Fruit fly (Drosophila melanogaster) whole organism, embryonic: ENCODE results near the gene Alh.
A peak's percentile ranks its signal among the peaks of the same experiment; 100 is the strongest.

ENCODE experiments used
- CG10431 ChIP-seq: fragments of 200-800 bp; sonication (Bioruptor generic); optimal IDR thresholded peaks from 3 replicates; lab custom pipeline; 2018; ENCODE audit warnings: missing biosample characterization, mild to moderate bottlenecking, missing genetic modification characterization
- CG10543 ChIP-seq: fragments of 200-800 bp; sonication (Bioruptor generic); optimal IDR thresholded peaks from 3 replicates; lab custom pipeline; 2017; ENCODE audit warnings: missing biosample characterization, mild to moderate bottlenecking, missing genetic modification characterization, moderate library complexity
- CG10565 ChIP-seq: fragments of 200-800 bp; sonication (Bioruptor generic); optimal IDR thresholded peaks from 3 replicates; lab custom pipeline; 2016; ENCODE audit warnings: missing biosample characterization, mild to moderate bottlenecking, missing genetic modification characterization
- CG11696 ChIP-seq: fragments of 200-800 bp; sonication (Bioruptor generic); IDR thresholded peaks from 2 replicates; pipeline ENCODE4 v1.3.6; 2022; ENCODE audit warnings: missing biosample characterization, missing genetic modification characterization
- CG12219 ChIP-seq: fragments of 200-800 bp; sonication (Bioruptor generic); optimal IDR thresholded peaks from 3 replicates; lab custom pipeline; 2018; ENCODE audit warnings: missing biosample characterization, mild to moderate bottlenecking, missing genetic modification characterization
- CG15696 ChIP-seq: fragments of 200-800 bp; sonication (Bioruptor generic); optimal IDR thresholded peaks from 2 replicates; lab custom pipeline; 2019; ENCODE audit warnings: missing biosample characterization, mild to moderate bottlenecking, missing genetic modification characterization, moderate library complexity
- CG17612 ChIP-seq: fragments of 200-800 bp; sonication (Bioruptor generic); IDR thresholded peaks from 2 replicates; pipeline ENCODE4 v1.3.6; 2022; ENCODE audit warnings: missing biosample characterization, missing genetic modification characterization
- CG17802 ChIP-seq: fragments of 200-800 bp; sonication (Bioruptor generic); optimal IDR thresholded peaks from 2 replicates; lab custom pipeline; 2018; ENCODE audit warnings: missing biosample characterization, mild to moderate bottlenecking, missing genetic modification characterization, moderate library complexity
- CG17829 ChIP-seq: fragments of 200-800 bp; optimal IDR thresholded peaks from 2 replicates; lab custom pipeline; 2019; ENCODE audit warnings: missing biosample characterization, mild to moderate bottlenecking, missing genetic modification characterization, moderate library complexity
- CG2712 ChIP-seq: fragments of 200-800 bp; optimal IDR thresholded peaks from 3 replicates; lab custom pipeline; 2019; ENCODE audit warnings: missing biosample characterization, mild to moderate bottlenecking, missing genetic modification characterization, moderate library complexity
- CG4282 ChIP-seq: fragments of 200-800 bp; sonication (Bioruptor generic); optimal IDR thresholded peaks from 2 replicates; lab custom pipeline; 2016; ENCODE audit warnings: missing biosample characterization, missing genetic modification characterization
- CG4707 ChIP-seq: fragments of 200-800 bp; sonication (Bioruptor generic); optimal IDR thresholded peaks from 2 replicates; lab custom pipeline; 2018; ENCODE audit warnings: missing biosample characterization, mild to moderate bottlenecking, missing genetic modification characterization, moderate library complexity
- CG4820 ChIP-seq: fragments of 200-800 bp; sonication (Bioruptor generic); optimal IDR thresholded peaks from 3 replicates; lab custom pipeline; 2016; ENCODE audit warnings: missing biosample characterization, missing genetic modification characterization
- CG8089 ChIP-seq: fragments of 200-800 bp; sonication (Bioruptor generic); optimal IDR thresholded peaks from 3 replicates; lab custom pipeline; 2016; ENCODE audit warnings: missing biosample characterization, missing genetic modification characterization
- CG9609 ChIP-seq: fragments of 200-800 bp; sonication (Bioruptor generic); optimal IDR thresholded peaks from 3 replicates; lab custom pipeline; 2016; ENCODE audit warnings: missing biosample characterization, missing genetic modification characterization
- Doc2 ChIP-seq: fragments of 200-800 bp; sonication (Bioruptor generic); IDR thresholded peaks from 2 replicates; pipeline ENCODE4 v1.3.6; 2022; ENCODE audit warnings: missing biosample characterization, missing genetic modification characterization
- ERR ChIP-seq: fragments of 200-800 bp; sonication (Bioruptor generic); optimal IDR thresholded peaks from 2 replicates; lab custom pipeline; 2016; ENCODE audit warnings: missing biosample characterization, missing genetic modification characterization
- Eip74EF ChIP-seq, 2 experiments: fragments of 200-800 bp in 1 of 2; fragments of >200 bp in 1 of 2; sonication (Bioruptor generic) in 1 of 2; optimal IDR thresholded peaks; 2 replicates each; lab custom pipeline; 2017 to 2019; ENCODE audit warnings: missing biosample characterization in 2 of 2, missing genetic modification characterization in 2 of 2, mild to moderate bottlenecking in 1 of 2, moderate library complexity in 1 of 2
- Ets65A ChIP-seq: fragments of 200-800 bp; sonication (Bioruptor generic); peaks from one replicate; lab custom pipeline; 2016; ENCODE audit warnings: missing biosample characterization, missing genetic modification characterization
- Ets97D ChIP-seq: fragments of 200-800 bp; sonication (Bioruptor generic); optimal IDR thresholded peaks from 3 replicates; lab custom pipeline; 2016; ENCODE audit warnings: missing biosample characterization, missing genetic modification characterization
- HLHmδ ChIP-seq: fragments of 200-800 bp; sonication (Bioruptor generic); optimal IDR thresholded peaks from 2 replicates; lab custom pipeline; 2018; ENCODE audit warnings: missing biosample characterization, mild to moderate bottlenecking, missing genetic modification characterization, moderate library complexity
- Jarid2 ChIP-seq: fragments of 200-800 bp; sonication (Bioruptor generic); optimal IDR thresholded peaks from 3 replicates; lab custom pipeline; 2017; ENCODE audit warnings: mild to moderate bottlenecking, missing biosample characterization, missing genetic modification reagents, missing genetic modification characterization
- Mad ChIP-seq: fragments of 200-800 bp; sonication (Bioruptor generic); optimal IDR thresholded peaks from 2 replicates; lab custom pipeline; 2016; ENCODE audit warnings: missing biosample characterization, missing genetic modification characterization
- Mes4 ChIP-seq: fragments of 200-800 bp; sonication (Bioruptor generic); optimal IDR thresholded peaks from 2 replicates; lab custom pipeline; 2016; ENCODE audit warnings: missing biosample characterization, missing genetic modification characterization
- Myb ChIP-seq: fragments of 200-800 bp; sonication (Bioruptor generic); optimal IDR thresholded peaks from 2 replicates; lab custom pipeline; 2016; ENCODE audit warnings: missing biosample characterization, missing genetic modification characterization
- NFAT ChIP-seq: fragments of 200-800 bp; sonication (Bioruptor generic); IDR thresholded peaks from 2 replicates; pipeline ENCODE4 v1.3.6; 2022; ENCODE audit warnings: missing biosample characterization, missing genetic modification characterization
- Neu2 ChIP-seq: fragments of 200-800 bp; sonication (Bioruptor generic); optimal IDR thresholded peaks from 3 replicates; lab custom pipeline; 2016; ENCODE audit warnings: missing biosample characterization, missing genetic modification characterization, borderline replicate concordance
- NfI ChIP-seq: fragments of 200-800 bp; sonication (Bioruptor generic); optimal IDR thresholded peaks from 3 replicates; lab custom pipeline; 2018; ENCODE audit warnings: missing biosample characterization, mild to moderate bottlenecking, missing genetic modification characterization, moderate library complexity
- Opbp ChIP-seq: fragments of 200-800 bp; sonication (Bioruptor generic); IDR thresholded peaks from 3 replicates; pipeline ENCODE4 v1.3.6; 2022; ENCODE audit warnings: missing biosample characterization, missing genetic modification characterization; ENCODE audit not compliant: partially characterized antibody
- Rfx ChIP-seq: fragments of 200-800 bp; sonication (Bioruptor generic); IDR thresholded peaks from 2 replicates; pipeline ENCODE4 v1.3.6; 2022; ENCODE audit warnings: missing biosample characterization, missing genetic modification characterization
- Scr ChIP-seq: fragments of 200-800 bp; sonication (Bioruptor generic); IDR thresholded peaks from 2 replicates; pipeline ENCODE4 v1.3.6; 2022; ENCODE audit warnings: missing biosample characterization, missing genetic modification characterization; ENCODE audit not compliant: partially characterized antibody
- Stat92E ChIP-seq, 3 experiments: fragments of >200 bp in 2 of 3; fragments of 200-800 bp in 1 of 3; sonication (Bioruptor generic) in 1 of 3; optimal IDR thresholded peaks; 2 replicates each; lab custom pipeline; 2017 to 2019; ENCODE audit warnings: missing biosample characterization in 3 of 3, missing genetic modification characterization in 3 of 3, mild to moderate bottlenecking in 1 of 3, moderate library complexity in 1 of 3
- Xrp1 ChIP-seq: fragments of 200-800 bp; sonication (Bioruptor generic); IDR thresholded peaks from 2 replicates; pipeline ENCODE4 v1.3.6; 2022; ENCODE audit warnings: missing biosample characterization, missing genetic modification characterization
- abd-A ChIP-seq: fragments of 200-800 bp; sonication (Bioruptor generic); optimal IDR thresholded peaks from 3 replicates; lab custom pipeline; 2019; ENCODE audit warnings: missing biosample characterization, mild to moderate bottlenecking, missing genetic modification characterization, moderate library complexity
- aop ChIP-seq: fragments of 200-800 bp; sonication (Bioruptor generic); IDR thresholded peaks from 2 replicates; pipeline ENCODE4 v1.3.6; 2022; ENCODE audit warnings: missing biosample characterization, missing genetic modification characterization
- corto ChIP-seq: fragments of 200-800 bp; sonication (Bioruptor generic); optimal IDR thresholded peaks from 2 replicates; lab custom pipeline; 2016; ENCODE audit warnings: missing biosample characterization, mild to moderate bottlenecking, missing genetic modification characterization, moderate library complexity
- disco-r ChIP-seq: fragments of 200-800 bp; sonication (Bioruptor generic); optimal IDR thresholded peaks from 2 replicates; lab custom pipeline; 2016; ENCODE audit warnings: missing biosample characterization, missing genetic modification characterization
- dm ChIP-seq: fragments of 200-800 bp; sonication (Bioruptor generic); optimal IDR thresholded peaks from 3 replicates; lab custom pipeline; 2016; ENCODE audit warnings: missing biosample characterization, missing genetic modification characterization
- fd3F ChIP-seq: fragments of 200-800 bp; sonication (Bioruptor generic); optimal IDR thresholded peaks from 2 replicates; lab custom pipeline; 2018; ENCODE audit warnings: missing biosample characterization, mild to moderate bottlenecking, missing genetic modification characterization, moderate library complexity
- gcm2 ChIP-seq: fragments of 200-800 bp; sonication (Bioruptor generic); optimal IDR thresholded peaks from 2 replicates; lab custom pipeline; 2016; ENCODE audit warnings: missing biosample characterization, missing genetic modification characterization
- kah ChIP-seq: fragments of 200-800 bp; sonication (Bioruptor generic); optimal IDR thresholded peaks from 2 replicates; lab custom pipeline; 2018; ENCODE audit warnings: missing biosample characterization, mild to moderate bottlenecking, missing genetic modification characterization
- lov ChIP-seq, 2 experiments: fragments of 200-800 bp in 1 of 2; fragments of >200 bp in 1 of 2; sonication (Bioruptor generic) in 1 of 2; IDR thresholded peaks in 1 of 2; optimal IDR thresholded peaks in 1 of 2; 2 replicates in 1 of 2; 3 replicates in 1 of 2; pipeline versions ENCODE4 v1.3.6 to Lab custom; 2017 to 2022; ENCODE audit warnings: missing biosample characterization in 1 of 2, missing genetic modification characterization in 1 of 2
- pfk ChIP-seq: fragments of 200-800 bp; sonication (Bioruptor generic); optimal IDR thresholded peaks from 2 replicates; lab custom pipeline; 2018; ENCODE audit warnings: missing biosample characterization, mild to moderate bottlenecking, missing genetic modification characterization, moderate library complexity
- pum ChIP-seq: fragments of 200-800 bp; sonication (Bioruptor generic); optimal IDR thresholded peaks from 2 replicates; lab custom pipeline; 2016; ENCODE audit warnings: missing biosample characterization, missing genetic modification characterization
- salm ChIP-seq: fragments of 200-800 bp; sonication (Bioruptor generic); optimal IDR thresholded peaks from 2 replicates; lab custom pipeline; 2018; ENCODE audit warnings: missing biosample characterization, mild to moderate bottlenecking, missing genetic modification characterization
- sug ChIP-seq: fragments of 200-800 bp; optimal IDR thresholded peaks from 2 replicates; lab custom pipeline; 2019; ENCODE audit warnings: missing biosample characterization, mild to moderate bottlenecking, missing genetic modification characterization, moderate library complexity
- toy ChIP-seq: fragments of 200-800 bp; sonication (Bioruptor generic); IDR thresholded peaks from 2 replicates; pipeline ENCODE4 v1.3.6; 2022; ENCODE audit warnings: missing biosample characterization, missing genetic modification characterization
- wdn ChIP-seq: fragments of 200-800 bp; sonication (Bioruptor generic); IDR thresholded peaks from 2 replicates; pipeline ENCODE4 v1.3.6; 2022; ENCODE audit warnings: missing biosample characterization, missing genetic modification characterization
- wor ChIP-seq: fragments of 200-800 bp; sonication (Bioruptor generic); IDR thresholded peaks from 2 replicates; pipeline ENCODE4 v1.3.6; 2022; ENCODE audit warnings: missing biosample characterization, missing genetic modification characterization

Gene Alh

DNA sequence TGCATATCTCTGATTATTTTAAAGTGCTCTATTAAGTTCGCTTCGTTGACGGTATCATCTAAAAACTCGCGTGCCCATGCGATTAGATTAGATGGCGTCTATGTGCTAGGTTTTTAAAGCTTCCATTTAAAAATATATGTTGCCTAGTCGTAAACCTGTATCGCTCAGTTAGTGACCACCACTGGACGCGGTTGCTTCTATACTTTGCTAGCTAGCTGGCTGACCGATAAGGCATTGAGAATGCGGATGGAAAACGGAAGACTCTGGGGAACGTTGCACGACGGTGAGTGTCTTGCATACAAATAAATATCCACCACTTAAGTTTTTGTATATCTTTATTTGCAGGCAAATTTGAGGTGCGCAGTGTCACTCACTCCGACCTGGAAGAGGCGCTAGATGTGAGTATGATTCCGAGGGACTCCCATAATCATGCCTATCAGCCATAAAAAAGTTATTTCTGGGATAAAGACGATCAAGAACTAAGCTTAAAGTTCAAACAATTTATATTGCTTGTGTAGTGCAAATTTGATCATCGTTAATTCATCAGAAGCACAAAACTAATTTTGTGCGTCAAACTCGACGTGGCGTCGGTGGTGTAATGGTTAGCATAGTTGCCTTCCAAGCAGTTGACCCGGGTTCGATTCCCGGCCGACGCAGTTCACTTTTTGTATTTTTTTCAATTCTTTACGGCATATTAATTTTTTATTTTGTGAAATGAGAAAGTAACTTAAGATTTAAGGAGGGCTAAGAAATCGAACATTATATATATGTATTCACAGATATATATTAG, 5.5 kb upstream of the Alh start, which contains the start of gene CG31248 (continued):
- TF ChIP-seq wdn (GFP tag; lab: Robert Waterston, UW) (no peak), fd3F (GFP tag; lab: Kevin White, UChicago) (no peak), Mad (GFP tag; lab: Kevin White, UChicago) (no peak), abd-A (tag; lab: Kevin White, UChicago) (no peak), aop (GFP tag; lab: Robert Waterston, UW) (no peak), CG4282 (GFP tag; lab: Kevin White, UChicago) (no peak), CG10565 (GFP tag; lab: Kevin White, UChicago) (no peak), CG12219 (no peak), Ets97D (GFP tag; lab: Kevin White, UChicago) (no peak), Doc2 (GFP tag; lab: Robert Waterston, UW) (no peak), wor (GFP tag; lab: Robert Waterston, UW) (no peak), CG17829 (tag; lab: Kevin White, UChicago) (no peak), Myb (GFP tag; lab: Kevin White, UChicago) (no peak), HLHmδ (GFP tag; lab: Kevin White, UChicago) (no peak), CG4707 (no peak), corto (GFP tag; lab: Kevin White, UChicago) (no peak), kah (no peak), CG2712 (tag; lab: Kevin White, UChicago) (no peak), ERR (GFP tag; lab: Kevin White, UChicago) (no peak), CG4820 (no peak), CG17802 (tag; lab: Kevin White, UChicago) (no peak), toy (GFP tag; lab: Robert Waterston, UW) (no peak), lov (optimal IDR thresholded peaks at IDR 0.05; lab: Kevin White, UChicago) (no peak), lov (GFP tag; IDR thresholded peaks at IDR 0.05; lab: Robert Waterston, UW) (no peak), gcm2 (GFP tag; lab: Kevin White, UChicago) (no peak), Mes4 (GFP tag; lab: Kevin White, UChicago) (no peak), disco-r (GFP tag; lab: Kevin White, UChicago) (no peak), sug (peak; percentile 72), Neu2 (no peak), CG8089 (GFP tag; lab: Kevin White, UChicago) (no peak), Eip74EF (GFP tag; optimal IDR thresholded peaks at IDR 0.05; lab: Kevin White, UChicago) (peak in 1 of 2 experiments; percentile 53), pum (GFP tag; lab: Kevin White, UChicago) (no peak), Jarid2 (GFP tag; lab: Kevin White, UChicago) (no peak), Ets65A (no peak), CG10431 (GFP tag; lab: Kevin White, UChicago) (no peak), Scr (peak; percentile 69), Rfx (GFP tag; lab: Robert Waterston, UW) (no peak), NFAT (GFP tag; lab: Robert Waterston, UW) (no peak), CG17612 (no peak), Xrp1 (GFP tag; lab: Robert Waterston, UW) (no peak), dm (GFP tag; lab: Kevin White, UChicago) (no peak), CG15696 (no peak), CG10543 (peak; percentile 71), Opbp (GFP tag; lab: Robert Waterston, UW) (peak; percentile 83), salm (no peak), NfI (GFP tag; lab: Kevin White, UChicago) (no peak), CG11696 (no peak), CG9609 (GFP tag; lab: Kevin White, UChicago) (no peak), Stat92E (GFP tag; optimal IDR thresholded peaks at IDR 0.05; lab: Kevin White, UChicago) (no peak), pfk (GFP tag; lab: Kevin White, UChicago) (no peak)
